Fruit fly (Drosophila melanogaster) whole organism, embryonic: ENCODE data around the gene CG9674.

Experiments used
- B-H1 ChIP-seq: fragments of 200-800 bp; sonication (Bioruptor generic); IDR thresholded peaks from 3 replicates; pipeline ENCODE4 v1.3.6; 2022; ENCODE audit warnings: missing biosample characterization, missing genetic modification characterization
- CG6765 ChIP-seq: fragments of 200-800 bp; sonication (Bioruptor generic); optimal IDR thresholded peaks from 3 replicates; lab custom pipeline; 2017; ENCODE audit warnings: missing biosample characterization, mild to moderate bottlenecking, missing genetic modification characterization
- Kr ChIP-seq: fragments of 200-800 bp; sonication (Bioruptor generic); optimal IDR thresholded peaks from 2 replicates; lab custom pipeline; 2017; ENCODE audit warnings: missing biosample characterization, mild to moderate bottlenecking, missing genetic modification characterization
- Opbp ChIP-seq: fragments of 200-800 bp; sonication (Bioruptor generic); IDR thresholded peaks from 3 replicates; pipeline ENCODE4 v1.3.6; 2022; ENCODE audit warnings: missing biosample characterization, missing genetic modification characterization; ENCODE audit not compliant: partially characterized antibody
- Sry-δ ChIP-seq: fragments of 200-800 bp; sonication (Bioruptor generic); optimal IDR thresholded peaks from 2 replicates; lab custom pipeline; 2016; ENCODE audit warnings: missing biosample characterization, missing genetic modification characterization
- amos ChIP-seq: fragments of 200-800 bp; sonication (Bioruptor generic); IDR thresholded peaks from 2 replicates; pipeline ENCODE4 v1.3.6; 2022; ENCODE audit warnings: missing biosample characterization, missing genetic modification characterization; ENCODE audit not compliant: partially characterized antibody
- ash1 ChIP-seq: fragments of 200-800 bp; sonication (Bioruptor generic); optimal IDR thresholded peaks from 2 replicates; lab custom pipeline; 2018; ENCODE audit warnings: missing biosample characterization, mild to moderate bottlenecking, missing genetic modification characterization
- cas ChIP-seq: fragments of 200-800 bp; sonication (Bioruptor generic); IDR thresholded peaks from 2 replicates; pipeline ENCODE4 v1.3.6; 2022; ENCODE audit warnings: missing biosample characterization, missing genetic modification characterization
- dati ChIP-seq: fragments of 200-800 bp; sonication (Bioruptor generic); IDR thresholded peaks from 2 replicates; pipeline ENCODE4 v1.3.6; 2022; ENCODE audit warnings: missing biosample characterization, missing genetic modification characterization
- nmo ChIP-seq: fragments of 200-800 bp; sonication (Bioruptor generic); optimal IDR thresholded peaks from 2 replicates; lab custom pipeline; 2018; ENCODE audit warnings: missing biosample characterization, mild to moderate bottlenecking, missing genetic modification characterization, moderate library complexity
- psq ChIP-seq: fragments of 200-800 bp; sonication (Bioruptor generic); optimal IDR thresholded peaks from 2 replicates; lab custom pipeline; 2017; ENCODE audit warnings: missing biosample characterization, missing genetic modification characterization
- salm ChIP-seq: fragments of 200-800 bp; sonication (Bioruptor generic); optimal IDR thresholded peaks from 2 replicates; lab custom pipeline; 2018; ENCODE audit warnings: missing biosample characterization, mild to moderate bottlenecking, missing genetic modification characterization
- shn ChIP-seq: fragments of 200-800 bp; sonication (Bioruptor generic); optimal IDR thresholded peaks from 3 replicates; lab custom pipeline; 2016; ENCODE audit warnings: missing biosample characterization, missing genetic modification characterization

DNA sequence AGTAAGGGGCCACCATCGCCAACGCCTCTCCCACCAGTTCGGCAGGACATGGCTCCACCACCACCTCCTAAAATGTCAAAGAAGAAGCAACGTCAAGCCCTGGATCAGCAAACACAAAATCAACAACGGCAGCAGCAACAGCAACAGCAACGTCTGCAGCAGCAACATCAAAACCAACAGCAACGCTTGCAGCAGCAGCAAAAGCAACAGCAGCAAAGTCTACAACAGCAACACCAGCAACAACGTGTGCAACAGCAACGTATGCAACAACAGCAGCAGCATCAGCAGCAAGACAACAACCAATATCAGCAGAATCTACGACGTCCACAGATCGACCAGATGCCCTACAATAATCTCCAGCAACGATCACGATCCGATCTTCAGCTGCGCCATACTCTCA lies 44.0 kb upstream of the CG9674 start:
- TF ChIP-seq Opbp (no peak), salm (no peak), cas (GFP tag; lab: Robert Waterston, UW) (no peak), B-H1 (no peak), Kr (no peak), nmo (no peak), shn (GFP tag; lab: Kevin White, UChicago) (no peak), psq (GFP tag; lab: Kevin White, UChicago) (no peak), dati (GFP tag; lab: Robert Waterston, UW) (no peak), amos (GFP tag; lab: Robert Waterston, UW) (no peak), CG6765 (GFP tag; lab: Kevin White, UChicago) (no peak), ash1 (GFP tag; lab: Kevin White, UChicago) (no peak), Sry-δ (GFP tag; lab: Kevin White, UChicago) (no peak)
